Fruit fly (Drosophila melanogaster): ENCODE measurements around the gene Rbsn-5.

Gene Rbsn-5

dm6 chr2L:8164219-8164618 lies 4.6 kb downstream of the Rbsn-5 start (continued):
- TF ChIP-seq CrebB (tag; optimal IDR thresholded peaks at IDR 0.05), result peak; percentile 84
- peak; percentile 82 for TF ChIP-seq org-1 (GFP tag; optimal IDR thresholded peaks at IDR 0.05)
- TF ChIP-seq CG1024 (GFP tag; IDR thresholded peaks at IDR 0.05), result peak; percentile 76; the same call in 1 of the 2 replicates
- peak; percentile 71 to 79 for TF ChIP-seq chif (GFP tag; optimal IDR thresholded peaks at IDR 0.05)
- peak; percentile 66 for TF ChIP-seq CG12744 (GFP tag; optimal IDR thresholded peaks at IDR 0.05)
- peak; percentile 46 for TF ChIP-seq Meics (GFP tag; optimal IDR thresholded peaks at IDR 0.05)
- TF ChIP-seq CG2120 (GFP tag; optimal IDR thresholded peaks at IDR 0.05), result peak; percentile 17
- TF ChIP-seq CG8944 (GFP tag; optimal IDR thresholded peaks at IDR 0.05), result peak; percentile 61
- TF ChIP-seq CG17568 (GFP tag; optimal IDR thresholded peaks at IDR 0.05), result peak; percentile 92
- peak; percentile 96 for TF ChIP-seq CG3407 (GFP tag; optimal IDR thresholded peaks at IDR 0.05)
- peak; percentile 3 for TF ChIP-seq vfl (GFP tag; optimal IDR thresholded peaks at IDR 0.05)
- TF ChIP-seq prd (optimal IDR thresholded peaks at IDR 0.05), result no peak
- 0 out of 3 replicates have a peak, but pooled peaks have one; percentile 38 for TF ChIP-seq prd (GFP tag; IDR thresholded peaks at IDR 0.05)
- TF ChIP-seq CG9817 (tag; optimal IDR thresholded peaks at IDR 0.05), result peak; percentile 34
- no peak for TF ChIP-seq sisA (GFP tag; IDR thresholded peaks at IDR 0.05)
- peak; percentile 92 for TF ChIP-seq CG15696 (tag; optimal IDR thresholded peaks at IDR 0.05)
- TF ChIP-seq CG18476 (GFP tag; optimal IDR thresholded peaks at IDR 0.05), result peak; percentile 78
- peak; percentile 61; the same call in 1 of the 2 replicates for TF ChIP-seq CG11696 (GFP tag; IDR thresholded peaks at IDR 0.05)
- no peak for TF ChIP-seq hth (optimal IDR thresholded peaks at IDR 0.05)
- TF ChIP-seq CG6791 (GFP tag; IDR thresholded peaks at IDR 0.05; ENCODE audit: partially characterized antibody), result no peak
- TF ChIP-seq CG7963 (GFP tag; IDR thresholded peaks at IDR 0.05; ENCODE audit: partially characterized antibody), result no peak
- no peak for TF ChIP-seq Deaf1 (tag; optimal IDR thresholded peaks at IDR 0.05)
- peak; percentile 89 for TF ChIP-seq CG10209 (GFP tag; optimal IDR thresholded peaks at IDR 0.05)
- no peak for TF ChIP-seq NFAT (GFP tag; IDR thresholded peaks at IDR 0.05)
- TF ChIP-seq Lim3 (GFP tag; IDR thresholded peaks at IDR 0.05), result no peak
- TF ChIP-seq Hr78 (GFP tag; optimal IDR thresholded peaks at IDR 0.05), result no peak
- TF ChIP-seq CG34376 (GFP tag; optimal IDR thresholded peaks at IDR 0.05), result no peak
- peak; percentile 69 for TF ChIP-seq CG13424 (tag; optimal IDR thresholded peaks at IDR 0.05)
- TF ChIP-seq Six4 (GFP tag; optimal IDR thresholded peaks at IDR 0.05), result peak; percentile 76
- peak; percentile 78 for TF ChIP-seq CG1647 (GFP tag; optimal IDR thresholded peaks at IDR 0.05)
- TF ChIP-seq CG17359 (tag; optimal IDR thresholded peaks at IDR 0.05), result peak; percentile 92
- TF ChIP-seq aop (GFP tag; IDR thresholded peaks at IDR 0.05), result no peak
- TF ChIP-seq vnd (GFP tag; IDR thresholded peaks at IDR 0.05; ENCODE audit: partially characterized antibody), result no peak
- no peak for TF ChIP-seq Aef1 (GFP tag; IDR thresholded peaks at IDR 0.05)
- no peak for TF ChIP-seq Elba2 (GFP tag; optimal IDR thresholded peaks at IDR 0.05)
- TF ChIP-seq CG7372 (GFP tag; IDR thresholded peaks at IDR 0.05), result no peak
- peak; percentile 51 for TF ChIP-seq CG6683 (GFP tag; optimal IDR thresholded peaks at IDR 0.05)
- TF ChIP-seq p53 (GFP tag; optimal IDR thresholded peaks at IDR 0.05), result peak; percentile 18
- no peak for TF ChIP-seq h (optimal IDR thresholded peaks at IDR 0.05)
- no peak for TF ChIP-seq CG11456 (GFP tag; IDR thresholded peaks at IDR 0.05)
- peak; percentile 41; the same call in 1 of the 2 replicates for TF ChIP-seq CG43689 (GFP tag; IDR thresholded peaks at IDR 0.05)
- TF ChIP-seq CG17612 (GFP tag; IDR thresholded peaks at IDR 0.05), result 0 out of 2 replicates have a peak, but pooled peaks have one; percentile 27
- TF ChIP-seq Nf-YB (GFP tag; optimal IDR thresholded peaks at IDR 0.05), result peak; percentile 63
- peak; percentile 65 for TF ChIP-seq NK7.1 (GFP tag; optimal IDR thresholded peaks at IDR 0.05)
- no peak for TF ChIP-seq tll (GFP tag; optimal IDR thresholded peaks at IDR 0.05)
- TF ChIP-seq CG10321 (GFP tag; IDR thresholded peaks at IDR 0.05), result no peak
- no peak for TF ChIP-seq B-H2 (GFP tag; optimal IDR thresholded peaks at IDR 0.05)
- peak; percentile 79; the same call in 2 of the 3 replicates for TF ChIP-seq so (GFP tag; IDR thresholded peaks at IDR 0.05)
- peak; percentile 63; the same call in 1 of the 3 replicates for TF ChIP-seq z (GFP tag; IDR thresholded peaks at IDR 0.05)
- peak; percentile 56 for TF ChIP-seq disco-r (GFP tag; optimal IDR thresholded peaks at IDR 0.05)
- no peak for TF ChIP-seq cad (GFP tag; optimal IDR thresholded peaks at IDR 0.05)
- TF ChIP-seq nerfin-1 (tag; optimal IDR thresholded peaks at IDR 0.05), result peak; percentile 78

Measured in whole organism, embryonic.